Fruit fly (Drosophila melanogaster): ENCODE data around the gene Gss2.

The Gss2 gene

DNA sequence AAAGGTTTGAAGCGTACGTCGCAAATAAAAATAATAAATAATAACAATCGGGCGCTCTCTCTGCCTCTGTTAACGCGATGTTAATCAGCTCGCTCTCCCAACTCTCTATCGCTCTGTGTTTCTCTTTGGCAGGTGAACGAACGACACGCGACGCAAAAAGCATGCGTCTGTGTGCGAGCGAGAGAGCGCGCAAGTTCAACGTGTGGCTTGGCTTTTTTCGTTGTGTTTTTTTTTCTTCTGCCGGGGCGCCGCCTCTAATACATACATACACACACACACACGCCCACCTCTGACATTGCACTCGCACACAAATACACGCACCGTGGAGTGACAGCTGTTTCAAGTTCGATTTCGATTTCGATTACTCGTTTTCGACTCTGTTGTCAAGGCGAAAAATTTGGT, 20.9 kb upstream of the Gss2 start (continued):
- TF ChIP-seq crp (GFP tag; optimal IDR thresholded peaks at IDR 0.05), result peak in 1 of 2 experiments; percentile 66
- TF ChIP-seq MTF-1 (GFP tag; optimal IDR thresholded peaks at IDR 0.05; ENCODE audit: borderline replicate concordance), result no peak
- no peak for TF ChIP-seq CG3726 (GFP tag; IDR thresholded peaks at IDR 0.05)
- TF ChIP-seq bigmax (GFP tag; optimal IDR thresholded peaks at IDR 0.05), result peak; percentile 10
- TF ChIP-seq CG32772 (GFP tag; IDR thresholded peaks at IDR 0.05), result peak; percentile 81
- TF ChIP-seq CG34224 (GFP tag; IDR thresholded peaks at IDR 0.05; ENCODE audit: partially characterized antibody), result 0 out of 3 replicates have a peak, but pooled peaks have one; percentile 14
- no peak for TF ChIP-seq en (GFP tag; optimal IDR thresholded peaks at IDR 0.05)
- peak; percentile 45; the same call in 1 of the 2 replicates for TF ChIP-seq CG32767 (GFP tag; IDR thresholded peaks at IDR 0.05)
- peak; percentile 59 for TF ChIP-seq corto (GFP tag; optimal IDR thresholded peaks at IDR 0.05)
- no peak for TF ChIP-seq insv (GFP tag; optimal IDR thresholded peaks at IDR 0.05)
- TF ChIP-seq CHES-1-like (GFP tag; optimal IDR thresholded peaks at IDR 0.05), result peak; percentile 42
- TF ChIP-seq Dref (GFP tag; IDR thresholded peaks at IDR 0.05), result peak; percentile 42
- TF ChIP-seq Abd-B (GFP tag; optimal IDR thresholded peaks at IDR 0.05), result no peak
- TF ChIP-seq Hr78 (GFP tag; optimal IDR thresholded peaks at IDR 0.05), result peak in 1 of 2 experiments; percentile 85
- TF ChIP-seq E2f2 (GFP tag; IDR thresholded peaks at IDR 0.05), result peak; percentile 25; the same call in 1 of the 2 replicates
- peak; percentile 86 to 91 for TF ChIP-seq Trl (optimal IDR thresholded peaks at IDR 0.05)
- no peak for TF ChIP-seq Trl (GFP tag; optimal IDR thresholded peaks at IDR 0.05)
- no peak for TF ChIP-seq CG14667 (GFP tag; IDR thresholded peaks at IDR 0.05)
- TF ChIP-seq stwl (tag; optimal IDR thresholded peaks at IDR 0.05), result peak; percentile 27
- peak; percentile 50 for TF ChIP-seq ewg (GFP tag; optimal IDR thresholded peaks at IDR 0.05)
- TF ChIP-seq CG4360 (GFP tag; IDR thresholded peaks at IDR 0.05), result 0 out of 2 replicates have a peak, but pooled peaks have one; percentile 24
- TF ChIP-seq unc-4 (GFP tag; IDR thresholded peaks at IDR 0.05; ENCODE audit: partially characterized antibody), result peak; percentile 36; the same call in 1 of the 2 replicates
- TF ChIP-seq Med (GFP tag), result peak; percentile 54
- TF ChIP-seq kni (GFP tag; optimal IDR thresholded peaks at IDR 0.05), result peak; percentile 2
- peak; percentile 96 for TF ChIP-seq chinmo (GFP tag; IDR thresholded peaks at IDR 0.05; ENCODE audit: partially characterized antibody)
- TF ChIP-seq CG1832 (GFP tag; optimal IDR thresholded peaks at IDR 0.05), result peak; percentile 34
- peak; percentile 67 for TF ChIP-seq nom (GFP tag; optimal IDR thresholded peaks at IDR 0.05)
- TF ChIP-seq cato (GFP tag; optimal IDR thresholded peaks at IDR 0.05; ENCODE audit: borderline replicate concordance), result no peak
- TF ChIP-seq Adf1 (GFP tag; IDR thresholded peaks at IDR 0.05), result peak; percentile 69
- TF ChIP-seq CG6175 (GFP tag; IDR thresholded peaks at IDR 0.05), result peak; percentile 99
- TF ChIP-seq disco-r (GFP tag; optimal IDR thresholded peaks at IDR 0.05), result no peak
- TF ChIP-seq sna (GFP tag; IDR thresholded peaks at IDR 0.05; ENCODE audit: partially characterized antibody), result 0 out of 2 replicates have a peak, but pooled peaks have one; percentile 33
- peak; percentile 74 for TF ChIP-seq CG3163 (GFP tag; optimal IDR thresholded peaks at IDR 0.05)
- TF ChIP-seq lbe (GFP tag; optimal IDR thresholded peaks at IDR 0.05), result peak; percentile 33
- TF ChIP-seq sd (tag; optimal IDR thresholded peaks at IDR 0.05), result peak; percentile 48
- TF ChIP-seq CG8089 (GFP tag; optimal IDR thresholded peaks at IDR 0.05), result no peak
- TF ChIP-seq CG14860 (GFP tag; IDR thresholded peaks at IDR 0.05; ENCODE audit: partially characterized antibody), result no peak
- no peak for TF ChIP-seq CoRest (tag; optimal IDR thresholded peaks at IDR 0.05)
- TF ChIP-seq Drgx (GFP tag; IDR thresholded peaks at IDR 0.05), result peak; percentile 65
- TF ChIP-seq Blimp-1 (GFP tag; optimal IDR thresholded peaks at IDR 0.05), result peak; percentile 8
- no peak for TF ChIP-seq Atf6 (GFP tag; IDR thresholded peaks at IDR 0.05)
- TF ChIP-seq fd96Cb (tag; optimal IDR thresholded peaks at IDR 0.05), result no peak
- no peak for TF ChIP-seq CG43689 (GFP tag; IDR thresholded peaks at IDR 0.05)
- no peak for TF ChIP-seq GATAe (GFP tag; conservative IDR thresholded peaks at IDR 0.05)
- no peak for TF ChIP-seq CG9797 (GFP tag; optimal IDR thresholded peaks at IDR 0.05)
- TF ChIP-seq CG17612 (GFP tag; IDR thresholded peaks at IDR 0.05), result no peak
